Worm (Caenorhabditis elegans): ENCODE measurements around the gene fbf-2.

fbf-2 gene

ce11 chrII:6047639-6048159 lies 43.6 kb downstream of the fbf-2 start, which contains the start of the genes R12C12.6 and ran-5 (continued):
- TF ChIP-seq fkh-6 (tag; optimal IDR thresholded peaks at IDR 0.05): no peak
- TF ChIP-seq ztf-16 (tag; optimal IDR thresholded peaks at IDR 0.05): peak; percentile 44
- TF ChIP-seq F13H6.1 (tag; optimal IDR thresholded peaks at IDR 0.05): peak; percentile 21

- TF ChIP-seq hlh-30 (tag; optimal IDR thresholded peaks at IDR 0.05; ENCODE audit: insufficient read depth) (no peak), unc-55 (GFP tag; optimal IDR thresholded peaks at IDR 0.05) (no peak), ceh-19 (GFP tag; optimal IDR thresholded peaks at IDR 0.05) (no peak), ceh-18 (tag; optimal IDR thresholded peaks at IDR 0.05) (peak; percentile 6)
Measured at ce11 chrII:6046023-6046631, 45.2 kb downstream of the fbf-2 start.

DNA sequence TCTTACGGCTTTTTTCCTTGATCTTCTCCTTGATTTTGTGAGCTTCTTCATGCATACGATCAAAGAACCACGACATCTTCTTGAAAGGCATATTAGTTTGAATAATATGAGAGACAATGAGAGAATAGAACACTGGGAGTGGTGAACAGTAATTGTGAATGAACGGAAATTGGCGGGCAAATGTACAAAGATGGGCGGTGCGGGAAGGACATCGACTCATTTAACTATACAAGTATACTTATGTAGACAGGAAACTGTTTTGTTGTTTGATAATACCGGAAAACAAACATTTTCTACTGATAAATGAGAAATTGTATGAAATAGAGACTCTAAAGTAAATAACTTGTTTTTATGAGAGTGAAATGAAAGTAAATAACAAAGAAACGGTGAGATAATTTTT lies 46.2 kb downstream of the fbf-2 start, which contains the start of gene R12C12.5:
R12C12.5 (minus strand) TSS at position 101 of the 400 bp plus-strand sequence.
- TF ChIP-seq fkh-10 (GFP tag; optimal IDR thresholded peaks at IDR 0.05): no peak
- TF ChIP-seq pag-3 (tag; optimal IDR thresholded peaks at IDR 0.05; ENCODE audit: borderline replicate concordance): no peak
- TF ChIP-seq sox-4 (tag; optimal IDR thresholded peaks at IDR 0.05): no peak
- no peak for TF ChIP-seq madf-2 (tag; optimal IDR thresholded peaks at IDR 0.05)
- no peak for TF ChIP-seq fkh-6 (tag; optimal IDR thresholded peaks at IDR 0.05)

DNA sequence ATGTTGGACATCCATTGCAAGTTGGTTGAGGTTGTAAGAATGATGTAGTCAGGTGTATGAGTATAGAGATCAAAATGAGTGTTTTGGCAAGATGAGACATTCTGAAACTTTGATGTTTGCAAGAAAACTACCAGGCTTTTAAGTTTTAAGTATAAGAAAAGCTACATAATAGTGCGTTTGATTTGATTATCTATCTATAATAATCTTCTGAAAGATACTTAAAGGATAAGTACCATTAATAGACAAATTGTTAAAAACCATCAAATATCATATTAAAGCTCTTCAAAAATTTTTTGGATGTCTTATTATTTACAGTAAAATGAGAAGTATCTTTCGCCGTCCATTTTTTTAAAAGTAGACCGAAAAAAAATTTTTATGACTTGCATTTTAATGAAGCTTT lies 48.1 kb downstream of the fbf-2 start, which contains the start of gene R12C12.10:
R12C12.10 (minus strand) TSS at position 101 of the 400 bp plus-strand sequence.
- TF ChIP-seq Y22D7AL.16 (tag; optimal IDR thresholded peaks at IDR 0.05) (no peak), F13H6.1 (tag; optimal IDR thresholded peaks at IDR 0.05) (no peak), ttx-3 (tag; optimal IDR thresholded peaks at IDR 0.05) (no peak), pqm-1 (tag; optimal IDR thresholded peaks at IDR 0.05) (no peak), sdc-2 (tag; optimal IDR thresholded peaks at IDR 0.05) (no peak), eyg-1 (tag; optimal IDR thresholded peaks at IDR 0.05) (no peak), unc-3 (GFP tag; conservative IDR thresholded peaks at IDR 0.05) (no peak), unc-3 (tag; optimal IDR thresholded peaks at IDR 0.05) (no peak), dve-1 (tag; optimal IDR thresholded peaks at IDR 0.05) (no peak), C38D4.7 (GFP tag; optimal IDR thresholded peaks at IDR 0.05) (no peak), hlh-30 (tag; optimal IDR thresholded peaks at IDR 0.05; ENCODE audit: insufficient read depth) (no peak), ceh-14 (tag; optimal IDR thresholded peaks at IDR 0.05) (no peak), odd-2 (tag; optimal IDR thresholded peaks at IDR 0.05) (no peak), elt-4 (tag; optimal IDR thresholded peaks at IDR 0.05) (no peak), unc-86 (tag; optimal IDR thresholded peaks at IDR 0.05) (no peak), syd-9 (tag; optimal IDR thresholded peaks at IDR 0.05) (no peak), K02D7.2 (tag; optimal IDR thresholded peaks at IDR 0.05) (no peak), ama-1 (optimal IDR thresholded peaks at IDR 0.05) (no peak), hlh-6 (tag; optimal IDR thresholded peaks at IDR 0.05) (no peak), ref-2 (tag; optimal IDR thresholded peaks at IDR 0.05) (no peak)

Measured in whole organism, late embryonic.